Fruit fly (Drosophila melanogaster) whole organism: ENCODE data around the gene vig.

Source experiments
- CG8478 ChIP-seq: fragments of >200 bp; optimal IDR thresholded peaks from 2 replicates; lab custom pipeline; 2018; ENCODE audit warnings: inconsistent platforms
- psq ChIP-seq: fragments of >200 bp; optimal IDR thresholded peaks from 2 replicates; lab custom pipeline; 2017
- usp ChIP-seq: fragments of >200 bp; optimal IDR thresholded peaks from 2 replicates; lab custom pipeline; 2017; ENCODE audit warnings: missing biosample characterization, missing genetic modification characterization, mixed read lengths

DNA sequence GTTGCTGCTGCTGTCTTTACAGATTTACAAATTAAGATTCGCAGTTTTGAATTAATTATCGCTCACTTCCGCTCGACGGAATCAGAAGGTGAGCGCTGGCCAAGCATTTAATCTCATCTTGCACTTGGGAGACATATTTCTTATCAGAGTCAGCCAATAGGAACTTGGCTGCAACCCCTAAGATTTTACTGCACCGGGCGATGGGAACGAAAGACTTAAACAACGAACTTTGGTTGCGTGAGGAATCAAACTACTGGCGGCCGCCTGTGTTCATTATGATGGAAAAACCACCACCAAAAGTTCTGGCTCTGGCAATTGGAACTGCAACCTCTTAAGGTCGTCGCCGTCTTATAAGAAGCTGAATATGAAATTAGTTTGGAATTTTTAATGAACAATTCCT lies 26.4 kb downstream of the vig start:
- TF ChIP-seq psq (lab: Kevin White, UChicago), result no peak
- no peak for TF ChIP-seq CG8478 (lab: Kevin White, UChicago)
- no peak for TF ChIP-seq usp
